Worm (Caenorhabditis elegans): Measurements from ENCODE around the gene T19C3.5.
A peak's percentile ranks its signal among the peaks of the same experiment; 100 is the strongest.

The T19C3.5 gene

DNA sequence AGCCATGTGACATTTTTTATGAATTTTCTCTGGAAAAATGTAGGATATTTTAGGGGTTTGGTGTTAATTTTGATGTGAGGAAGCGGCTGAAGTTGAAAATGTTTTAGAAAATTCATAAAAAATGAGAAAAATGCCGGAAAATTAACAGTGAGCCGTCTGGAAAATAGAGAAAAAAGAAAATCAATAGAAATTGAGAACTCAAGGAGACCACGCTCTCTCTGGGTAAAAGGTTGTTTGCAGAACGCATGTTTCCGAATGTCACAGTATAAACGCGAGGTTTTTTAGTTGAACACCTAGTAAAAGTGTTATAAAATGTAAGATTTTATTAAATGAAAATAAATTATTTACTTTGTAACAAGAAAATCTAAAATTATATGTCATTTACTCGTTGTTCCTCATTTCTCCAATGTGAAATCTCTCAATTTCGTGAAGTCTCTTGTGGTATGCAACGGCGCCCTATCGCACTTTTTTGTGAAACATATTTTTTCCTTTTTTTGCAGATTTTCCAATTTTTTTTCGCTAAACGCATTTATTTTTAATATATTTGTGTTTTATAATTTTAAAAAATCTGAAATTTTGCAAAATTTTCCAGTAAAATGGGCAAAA, 12.6 kb upstream of the T19C3.5 start, which contains the start of the genes tag-266 and tag-267 (continued):
- TF ChIP-seq daf-12 (tag; optimal IDR thresholded peaks at IDR 0.05) (no peak), snpc-4 (tag; optimal IDR thresholded peaks at IDR 0.05) (no peak), ceh-16 (tag; optimal IDR thresholded peaks at IDR 0.05) (no peak), unc-39 (tag; optimal IDR thresholded peaks at IDR 0.05) (no peak), tbx-2 (tag; optimal IDR thresholded peaks at IDR 0.05) (no peak), egl-5 (tag; optimal IDR thresholded peaks at IDR 0.05) (no peak), nhr-25 (tag; optimal IDR thresholded peaks at IDR 0.05) (no peak), zag-1 (tag; optimal IDR thresholded peaks at IDR 0.05) (no peak), elt-1 (tag; optimal IDR thresholded peaks at IDR 0.05) (no peak), elt-3 (tag; optimal IDR thresholded peaks at IDR 0.05) (no peak), fkh-2 (tag; optimal IDR thresholded peaks at IDR 0.05) (no peak), lin-39 (tag; optimal IDR thresholded peaks at IDR 0.05) (no peak), ama-1 (optimal IDR thresholded peaks at IDR 0.05) (no peak), mml-1 (tag; optimal IDR thresholded peaks at IDR 0.05) (no peak), nhr-23 (tag; optimal IDR thresholded peaks at IDR 0.05) (peak; percentile 38), unc-62 (GFP tag; optimal IDR thresholded peaks at IDR 0.05) (no peak), nhr-237 (tag; optimal IDR thresholded peaks at IDR 0.05) (no peak), lin-15B (tag; optimal IDR thresholded peaks at IDR 0.05) (peak; percentile 83), ZK546.5 (tag; optimal IDR thresholded peaks at IDR 0.05) (no peak), ztf-11 (tag; optimal IDR thresholded peaks at IDR 0.05) (no peak)

- TF ChIP-seq mdl-1 (tag; optimal IDR thresholded peaks at IDR 0.05), result no peak
Observed at ce11 chrIII:638319-638718, 10.6 kb upstream of the T19C3.5 start, which contains the start of gene sbds-1. Gene sbds-1, minus strand, starts transcription at chrIII:638419.

DNA sequence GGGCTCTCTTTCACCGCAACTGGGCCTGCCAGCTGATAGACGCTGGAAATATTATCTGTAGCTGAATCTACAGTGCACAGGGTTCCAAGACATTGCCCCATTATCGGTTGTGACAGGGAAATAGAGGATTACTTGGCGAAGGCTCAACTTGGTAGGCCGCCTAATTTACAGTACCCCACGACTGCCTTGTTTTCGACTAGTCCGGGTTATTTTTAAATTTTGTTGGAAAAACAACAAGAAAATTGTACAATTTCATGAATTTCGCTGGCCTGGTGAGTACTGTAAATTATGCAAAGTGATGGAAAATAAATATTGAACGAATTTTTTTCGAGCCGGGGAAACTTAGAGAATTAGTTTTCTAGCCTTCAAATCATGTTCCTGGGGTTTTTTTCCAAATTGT, 8.3 kb upstream of the T19C3.5 start, which contains the start of gene T19C3.7:
Gene T19C3.7, minus strand, starts transcription at position 101 of the 400 bp plus-strand sequence.
- TF ChIP-seq ceh-9 (tag; optimal IDR thresholded peaks at IDR 0.05) (no peak), nhr-237 (tag; optimal IDR thresholded peaks at IDR 0.05) (no peak), lsy-12 (tag; optimal IDR thresholded peaks at IDR 0.05) (no peak), daf-12 (tag; optimal IDR thresholded peaks at IDR 0.05) (no peak), nhr-43 (tag; optimal IDR thresholded peaks at IDR 0.05; ENCODE audit: poor library complexity, severe bottlenecking) (no peak), elt-2 (tag; optimal IDR thresholded peaks at IDR 0.05) (no peak), skn-1 (tag; optimal IDR thresholded peaks at IDR 0.05) (no peak), ceh-28 (tag; optimal IDR thresholded peaks at IDR 0.05) (no peak), ama-1 (optimal IDR thresholded peaks at IDR 0.05) (no peak), ZK546.5 (tag; optimal IDR thresholded peaks at IDR 0.05) (no peak), pha-4 (tag; optimal IDR thresholded peaks at IDR 0.05) (no peak), fkh-10 (GFP tag; optimal IDR thresholded peaks at IDR 0.05) (no peak), aly-2 (tag; optimal IDR thresholded peaks at IDR 0.05) (no peak), jun-1 (tag; optimal IDR thresholded peaks at IDR 0.05) (no peak), elt-1 (tag; optimal IDR thresholded peaks at IDR 0.05) (no peak), nhr-28 (tag; optimal IDR thresholded peaks at IDR 0.05) (no peak), tbx-2 (tag; optimal IDR thresholded peaks at IDR 0.05) (no peak), lin-15B (tag; optimal IDR thresholded peaks at IDR 0.05) (no peak), fkh-2 (tag; optimal IDR thresholded peaks at IDR 0.05) (no peak), nhr-12 (tag; optimal IDR thresholded peaks at IDR 0.05) (no peak)

DNA sequence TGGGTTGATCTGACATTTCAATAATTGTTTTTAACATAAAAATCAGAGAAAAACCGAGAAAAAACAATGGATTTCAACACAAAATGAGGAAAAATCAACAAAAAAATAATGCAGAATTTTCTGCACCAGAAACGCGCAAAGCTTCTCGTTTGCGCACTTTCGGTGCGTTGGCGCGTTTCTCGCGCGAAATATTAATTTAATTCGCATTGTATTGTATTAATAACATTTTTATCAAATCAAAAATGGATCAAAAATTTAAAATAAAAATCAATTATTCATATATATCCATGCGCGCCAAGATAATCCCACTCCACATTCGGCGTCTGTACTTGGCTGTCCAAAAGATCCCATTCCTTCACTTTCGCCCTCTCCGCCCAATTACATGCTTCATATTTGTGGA, 6.9 kb upstream of the T19C3.5 start, which contains the start of gene fem-2:
Gene fem-2, minus strand, starts transcription at position 9 of the 400 bp plus-strand sequence.
- TF ChIP-seq nhr-23 (tag; optimal IDR thresholded peaks at IDR 0.05) (peak; percentile 23), ceh-28 (tag; optimal IDR thresholded peaks at IDR 0.05) (no peak), nfya-1 (tag; optimal IDR thresholded peaks at IDR 0.05; ENCODE audit: insufficient read depth) (peak; percentile 41), aly-2 (tag; optimal IDR thresholded peaks at IDR 0.05) (no peak), lin-15B (tag; optimal IDR thresholded peaks at IDR 0.05) (peak; percentile 22), fos-1 (tag; optimal IDR thresholded peaks at IDR 0.05) (no peak), eor-1 (tag; optimal IDR thresholded peaks at IDR 0.05) (no peak), elt-3 (tag; optimal IDR thresholded peaks at IDR 0.05) (no peak), mdl-1 (tag; optimal IDR thresholded peaks at IDR 0.05) (no peak), ceh-9 (tag; optimal IDR thresholded peaks at IDR 0.05) (no peak), nhr-76 (tag; optimal IDR thresholded peaks at IDR 0.05) (no peak), ama-1 (optimal IDR thresholded peaks at IDR 0.05) (no peak), daf-12 (tag; optimal IDR thresholded peaks at IDR 0.05) (no peak), lin-39 (tag; optimal IDR thresholded peaks at IDR 0.05) (peak; percentile 8), unc-39 (tag; optimal IDR thresholded peaks at IDR 0.05) (no peak), hmg-11 (tag; optimal IDR thresholded peaks at IDR 0.05) (peak; percentile 56), egl-5 (tag; optimal IDR thresholded peaks at IDR 0.05) (no peak), nhr-67 (tag; optimal IDR thresholded peaks at IDR 0.05) (no peak), ztf-11 (tag; optimal IDR thresholded peaks at IDR 0.05) (no peak), nhr-28 (tag; optimal IDR thresholded peaks at IDR 0.05) (no peak), pha-4 (tag; optimal IDR thresholded peaks at IDR 0.05) (peak; percentile 46), R02D3.7 (tag; optimal IDR thresholded peaks at IDR 0.05) (no peak), elt-1 (tag; optimal IDR thresholded peaks at IDR 0.05) (no peak), sea-2 (GFP tag; optimal IDR thresholded peaks at IDR 0.05) (no peak), snpc-4 (tag; optimal IDR thresholded peaks at IDR 0.05) (peak; percentile 11), nhr-237 (tag; optimal IDR thresholded peaks at IDR 0.05) (no peak), ceh-16 (tag; optimal IDR thresholded peaks at IDR 0.05) (no peak), nhr-11 (tag; optimal IDR thresholded peaks at IDR 0.05) (no peak), ztf-4 (tag; optimal IDR thresholded peaks at IDR 0.05) (no peak), skn-1 (tag; optimal IDR thresholded peaks at IDR 0.05) (no peak), elt-2 (tag; optimal IDR thresholded peaks at IDR 0.05) (no peak), fkh-2 (tag; optimal IDR thresholded peaks at IDR 0.05) (no peak), nhr-25 (tag; optimal IDR thresholded peaks at IDR 0.05) (no peak), lsy-12 (tag; optimal IDR thresholded peaks at IDR 0.05) (no peak)

All from whole organism, L3 larva.